Fruit fly (Drosophila melanogaster) whole organism, embryonic: Measurements from ENCODE around the gene CG43993.

ENCODE experiments used
- Atf3 ChIP-seq: fragments of 200-800 bp; sonication (Bioruptor generic); optimal IDR thresholded peaks from 3 replicates; lab custom pipeline; 2016; ENCODE audit warnings: missing biosample characterization, missing genetic modification characterization
- Awh ChIP-seq: fragments of 200-800 bp; sonication (Bioruptor generic); IDR thresholded peaks from 2 replicates; pipeline ENCODE4, ENCODE4 v1.3.6; 2022; ENCODE audit warnings: missing biosample characterization, missing genetic modification characterization
- BtbVII ChIP-seq: fragments of 200-800 bp; sonication (Bioruptor generic); optimal IDR thresholded peaks from 3 replicates; lab custom pipeline; 2017; ENCODE audit warnings: missing biosample characterization, mild to moderate bottlenecking, missing genetic modification characterization
- CG10654 ChIP-seq: fragments of 200-800 bp; sonication (Bioruptor generic); optimal IDR thresholded peaks from 2 replicates; lab custom pipeline; 2016; ENCODE audit warnings: missing biosample characterization, missing genetic modification characterization
- CG10979 ChIP-seq: fragments of 200-800 bp; sonication (Bioruptor generic); optimal IDR thresholded peaks from 2 replicates; lab custom pipeline; 2018; ENCODE audit warnings: missing biosample characterization, mild to moderate bottlenecking, missing genetic modification characterization, moderate library complexity
- CG11398 ChIP-seq: fragments of 200-800 bp; sonication (Bioruptor generic); optimal IDR thresholded peaks from 2 replicates; lab custom pipeline; 2016; ENCODE audit warnings: missing biosample characterization, missing genetic modification characterization
- CG12155 ChIP-seq: fragments of 200-800 bp; sonication (Bioruptor generic); optimal IDR thresholded peaks from 3 replicates; lab custom pipeline; 2016; ENCODE audit warnings: missing biosample characterization, missing genetic modification characterization
- CG12219 ChIP-seq: fragments of 200-800 bp; sonication (Bioruptor generic); optimal IDR thresholded peaks from 3 replicates; lab custom pipeline; 2018; ENCODE audit warnings: missing biosample characterization, mild to moderate bottlenecking, missing genetic modification characterization
- CG12659 ChIP-seq: fragments of 200-800 bp; sonication (Bioruptor generic); optimal IDR thresholded peaks from 3 replicates; lab custom pipeline; 2017; ENCODE audit warnings: mild to moderate bottlenecking, missing biosample characterization, missing genetic modification reagents, missing genetic modification characterization
- CG14050 ChIP-seq: fragments of 200-800 bp; sonication (Bioruptor generic); IDR thresholded peaks from 3 replicates; pipeline ENCODE4 v1.3.6; 2022; ENCODE audit warnings: missing biosample characterization, missing genetic modification characterization
- CG14710 ChIP-seq: fragments of 200-800 bp; sonication (Bioruptor generic); optimal IDR thresholded peaks from 3 replicates; lab custom pipeline; 2019; ENCODE audit warnings: missing biosample characterization, mild to moderate bottlenecking, missing genetic modification characterization, moderate library complexity
- CG17186 ChIP-seq: fragments of 200-800 bp; sonication (Bioruptor generic); optimal IDR thresholded peaks from 3 replicates; lab custom pipeline; 2017; ENCODE audit warnings: missing biosample characterization, missing genetic modification reagents, missing genetic modification characterization
- CG17829 ChIP-seq: fragments of 200-800 bp; optimal IDR thresholded peaks from 2 replicates; lab custom pipeline; 2019; ENCODE audit warnings: missing biosample characterization, mild to moderate bottlenecking, missing genetic modification characterization, moderate library complexity
- CG2116 ChIP-seq: fragments of 200-800 bp; sonication (Bioruptor generic); optimal IDR thresholded peaks from 3 replicates; lab custom pipeline; 2018; ENCODE audit warnings: missing biosample characterization, mild to moderate bottlenecking, missing genetic modification characterization
- CG2120 ChIP-seq: fragments of 200-800 bp; sonication (Bioruptor generic); optimal IDR thresholded peaks from 3 replicates; lab custom pipeline; 2016; ENCODE audit warnings: missing biosample characterization, missing genetic modification characterization
- CG32772 ChIP-seq: fragments of 200-800 bp; sonication (Bioruptor generic); IDR thresholded peaks from 2 replicates; pipeline ENCODE4 v1.3.6; 2022; ENCODE audit warnings: missing biosample characterization, missing genetic modification characterization
- CG3847 ChIP-seq: fragments of 200-800 bp; sonication (Bioruptor generic); IDR thresholded peaks from 2 replicates; pipeline ENCODE4 v1.3.6; 2022; ENCODE audit warnings: missing biosample characterization, missing genetic modification characterization
- CG42726 ChIP-seq: fragments of 200-800 bp; sonication (Bioruptor generic); IDR thresholded peaks from 2 replicates; pipeline ENCODE4 v1.3.6; 2022; ENCODE audit warnings: missing biosample characterization, missing genetic modification characterization; ENCODE audit not compliant: partially characterized antibody
- CG43689 ChIP-seq: fragments of 200-800 bp; sonication (Bioruptor generic); IDR thresholded peaks from 2 replicates; pipeline ENCODE4 v1.3.6; 2022; ENCODE audit warnings: missing biosample characterization, missing genetic modification characterization
- CG4404 ChIP-seq: fragments of 200-800 bp; sonication (Bioruptor generic); IDR thresholded peaks from 2 replicates; pipeline ENCODE4 v1.3.6; 2022; ENCODE audit warnings: missing biosample characterization, missing genetic modification characterization
- CG7839 ChIP-seq: fragments of 200-800 bp; sonication (Bioruptor generic); optimal IDR thresholded peaks from 3 replicates; lab custom pipeline; 2018; ENCODE audit warnings: missing biosample characterization, mild to moderate bottlenecking, missing genetic modification characterization, moderate library complexity
- CG9727 ChIP-seq: fragments of 200-800 bp; sonication (Bioruptor generic); optimal IDR thresholded peaks from 3 replicates; lab custom pipeline; 2017; ENCODE audit warnings: missing biosample characterization, mild to moderate bottlenecking, missing genetic modification characterization
- CG9932 ChIP-seq: fragments of 200-800 bp; sonication (Bioruptor generic); IDR thresholded peaks from 2 replicates; pipeline ENCODE4 v1.3.6; 2022; ENCODE audit warnings: missing biosample characterization, missing genetic modification characterization
- CkIIα-i1 ChIP-seq: fragments of 200-800 bp; sonication (Bioruptor generic); IDR thresholded peaks from 2 replicates; pipeline ENCODE4 v1.3.6; 2022; ENCODE audit warnings: missing biosample characterization, missing genetic modification characterization
- D19A ChIP-seq: fragments of 200-800 bp; optimal IDR thresholded peaks from 3 replicates; lab custom pipeline; 2019; ENCODE audit warnings: missing biosample characterization, mild to moderate bottlenecking, missing genetic modification characterization, moderate library complexity
- HHEX ChIP-seq: fragments of 200-800 bp; sonication (Bioruptor generic); optimal IDR thresholded peaks from 3 replicates; lab custom pipeline; 2017; ENCODE audit warnings: missing biosample characterization, mild to moderate bottlenecking, missing genetic modification characterization, missing genetic modification reagents
- Hand ChIP-seq: fragments of 200-800 bp; sonication (Bioruptor generic); optimal IDR thresholded peaks from 2 replicates; lab custom pipeline; 2017; ENCODE audit warnings: mild to moderate bottlenecking, missing biosample characterization, missing genetic modification reagents, missing genetic modification characterization
- Hmr ChIP-seq: fragments of 200-800 bp; sonication (Bioruptor generic); optimal IDR thresholded peaks from 3 replicates; lab custom pipeline; 2017; ENCODE audit warnings: mild to moderate bottlenecking, missing biosample characterization, missing genetic modification reagents, missing genetic modification characterization
- Med ChIP-seq: fragments of 200-800 bp; sonication (Bioruptor generic); peaks from one replicate; lab custom pipeline; 2016; ENCODE audit warnings: missing biosample characterization, missing genetic modification characterization, mild to moderate bottlenecking, inconsistent platforms, moderate library complexity
- Mrtf ChIP-seq: fragments of 200-800 bp; sonication (Bioruptor generic); IDR thresholded peaks from 3 replicates; pipeline ENCODE4 v1.3.6; 2022; ENCODE audit warnings: missing biosample characterization, missing genetic modification characterization
- NC2α ChIP-seq: fragments of 200-800 bp; sonication (Bioruptor generic); optimal IDR thresholded peaks from 2 replicates; lab custom pipeline; 2016; ENCODE audit warnings: missing biosample characterization, missing genetic modification characterization
- Opbp ChIP-seq: fragments of 200-800 bp; sonication (Bioruptor generic); IDR thresholded peaks from 3 replicates; pipeline ENCODE4 v1.3.6; 2022; ENCODE audit warnings: missing biosample characterization, missing genetic modification characterization; ENCODE audit not compliant: partially characterized antibody
- ab ChIP-seq: fragments of 200-800 bp; sonication (Bioruptor generic); optimal IDR thresholded peaks from 2 replicates; lab custom pipeline; 2016; ENCODE audit warnings: missing biosample characterization, missing genetic modification characterization
- ap ChIP-seq: fragments of 200-800 bp; sonication (Bioruptor generic); IDR thresholded peaks from 2 replicates; pipeline ENCODE4 v1.3.6; 2022; ENCODE audit warnings: missing biosample characterization, missing genetic modification characterization
- da ChIP-seq: fragments of 200-800 bp; sonication (Bioruptor generic); optimal IDR thresholded peaks from 2 replicates; lab custom pipeline; 2016; ENCODE audit warnings: missing biosample characterization, missing genetic modification characterization
- dpn ChIP-seq, 2 experiments: fragments of 200-800 bp; sonication (Bioruptor generic); optimal IDR thresholded peaks; 3 replicates each; lab custom pipeline; 2016; ENCODE audit warnings: missing biosample characterization in 2 of 2, missing genetic modification characterization in 2 of 2
- emc ChIP-seq: fragments of 200-800 bp; sonication (Bioruptor generic); optimal IDR thresholded peaks from 2 replicates; lab custom pipeline; 2016; ENCODE audit warnings: missing biosample characterization, missing genetic modification characterization
- gcm2 ChIP-seq: fragments of 200-800 bp; sonication (Bioruptor generic); optimal IDR thresholded peaks from 2 replicates; lab custom pipeline; 2016; ENCODE audit warnings: missing biosample characterization, missing genetic modification characterization
- grau ChIP-seq: fragments of 200-800 bp; optimal IDR thresholded peaks from 3 replicates; lab custom pipeline; 2019; ENCODE audit warnings: missing biosample characterization, mild to moderate bottlenecking, missing genetic modification characterization, moderate library complexity
- h ChIP-seq: fragments of >200 bp; optimal IDR thresholded peaks from 2 replicates; lab custom pipeline; 2017
- hbn ChIP-seq: fragments of 200-800 bp; sonication (Bioruptor generic); IDR thresholded peaks from 2 replicates; pipeline ENCODE4 v1.3.6; 2022; ENCODE audit warnings: missing biosample characterization, missing genetic modification characterization; ENCODE audit not compliant: partially characterized antibody
- kay ChIP-seq: fragments of 200-800 bp; sonication (Bioruptor generic); optimal IDR thresholded peaks from 2 replicates; lab custom pipeline; 2016; ENCODE audit warnings: missing biosample characterization, missing genetic modification characterization
- knrl ChIP-seq: fragments of 200-800 bp; sonication (Bioruptor generic); IDR thresholded peaks from 3 replicates; pipeline ENCODE4 v1.3.6; 2022; ENCODE audit warnings: missing biosample characterization, missing genetic modification characterization; ENCODE audit not compliant: partially characterized antibody
- lola ChIP-seq, 3 experiments: fragments of >200 bp in 2 of 3; fragments of 200-800 bp in 1 of 3; sonication (Bioruptor generic) in 1 of 3; optimal IDR thresholded peaks; 2 replicates each; lab custom pipeline; 2017 to 2019; ENCODE audit warnings: missing biosample characterization in 3 of 3, missing genetic modification characterization in 3 of 3, mild to moderate bottlenecking in 1 of 3, moderate library complexity in 1 of 3
- luna ChIP-seq: fragments of 200-800 bp; sonication (Bioruptor generic); optimal IDR thresholded peaks from 2 replicates; lab custom pipeline; 2016; ENCODE audit warnings: missing biosample characterization, missing genetic modification characterization
- pfk ChIP-seq: fragments of 200-800 bp; sonication (Bioruptor generic); optimal IDR thresholded peaks from 2 replicates; lab custom pipeline; 2018; ENCODE audit warnings: missing biosample characterization, mild to moderate bottlenecking, missing genetic modification characterization, moderate library complexity
- repo ChIP-seq: fragments of 200-800 bp; sonication (Bioruptor generic); optimal IDR thresholded peaks from 2 replicates; lab custom pipeline; 2016; ENCODE audit warnings: missing biosample characterization, missing genetic modification characterization
- scrt ChIP-seq: fragments of 200-800 bp; sonication (Bioruptor generic); optimal IDR thresholded peaks from 2 replicates; lab custom pipeline; 2018; ENCODE audit warnings: missing biosample characterization, mild to moderate bottlenecking, missing genetic modification characterization, moderate library complexity
- sima ChIP-seq: fragments of 200-800 bp; sonication (Bioruptor generic); optimal IDR thresholded peaks from 2 replicates; lab custom pipeline; 2016; ENCODE audit warnings: missing biosample characterization, missing genetic modification characterization
- sob ChIP-seq: fragments of 200-800 bp; sonication (Bioruptor generic); IDR thresholded peaks from 2 replicates; pipeline ENCODE4 v1.3.6; 2022; ENCODE audit warnings: missing biosample characterization, missing genetic modification characterization
- zf30C ChIP-seq: fragments of 200-800 bp; sonication (Bioruptor generic); optimal IDR thresholded peaks from 3 replicates; lab custom pipeline; 2018; ENCODE audit warnings: missing biosample characterization, mild to moderate bottlenecking, missing genetic modification characterization
- zfh2 ChIP-seq: fragments of 200-800 bp; sonication (Bioruptor generic); optimal IDR thresholded peaks from 2 replicates; lab custom pipeline; 2016; ENCODE audit warnings: missing biosample characterization, missing genetic modification characterization

CG43993 gene

dm6 chr3L:12062788-12063218 is 30.4 kb downstream of the CG43993 start (continued):
- no peak for TF ChIP-seq CG11398 (GFP tag; lab: Kevin White, UChicago)
- TF ChIP-seq CG14710 (tag; lab: Kevin White, UChicago): peak; percentile 55
- peak; percentile 74 for TF ChIP-seq CG10979 (tag; lab: Kevin White, UChicago)
- TF ChIP-seq CG2120: no peak
- peak; percentile 12 for TF ChIP-seq CG17186
- peak; percentile 18 for TF ChIP-seq NC2α
- peak in 1 of 3 experiments; percentile 66 for TF ChIP-seq lola (GFP tag; optimal IDR thresholded peaks at IDR 0.05; lab: Kevin White, UChicago)
- peak; percentile 89 for TF ChIP-seq CG4404
- no peak for TF ChIP-seq Hmr (GFP tag; lab: Kevin White, UChicago)
- no peak for TF ChIP-seq CG2116 (GFP tag; lab: Kevin White, UChicago)
- TF ChIP-seq Hand (GFP tag; lab: Kevin White, UChicago): no peak
- no peak for TF ChIP-seq CG12155 (GFP tag; lab: Kevin White, UChicago)
- peak; percentile 97 for TF ChIP-seq grau (tag; lab: Kevin White, UChicago)
- TF ChIP-seq Med: peak; percentile 67
- no peak for TF ChIP-seq zf30C
- TF ChIP-seq CG17829: peak; percentile 74
- TF ChIP-seq knrl (GFP tag; lab: Robert Waterston, UW): no peak
- no peak for TF ChIP-seq CG42726 (GFP tag; lab: Robert Waterston, UW)
- peak; percentile 35; the same call in 1 of the 2 replicates for TF ChIP-seq sob
- no peak for TF ChIP-seq Opbp (GFP tag; lab: Robert Waterston, UW)
- no peak for TF ChIP-seq da
- peak; percentile 21 for TF ChIP-seq D19A
- TF ChIP-seq scrt (GFP tag; lab: Kevin White, UChicago): no peak
- TF ChIP-seq kay: no peak
- TF ChIP-seq CG3847 (GFP tag; lab: Robert Waterston, UW): no peak; the same call in 1 of the 2 replicates
- peak; percentile 57 for TF ChIP-seq CG7839 (tag; lab: Kevin White, UChicago)
- no peak for TF ChIP-seq sima (GFP tag; lab: Kevin White, UChicago)
- TF ChIP-seq hbn: no peak
- no peak for TF ChIP-seq zfh2 (GFP tag; lab: Kevin White, UChicago)
- TF ChIP-seq pfk: no peak
- no peak for TF ChIP-seq Mrtf (GFP tag; lab: Robert Waterston, UW)
- TF ChIP-seq Awh (GFP tag; lab: Robert Waterston, UW): peak; percentile 68
- no peak for TF ChIP-seq CG12659 (GFP tag; lab: Kevin White, UChicago)
- no peak for TF ChIP-seq HHEX (GFP tag; lab: Kevin White, UChicago)
- TF ChIP-seq CG12219 (GFP tag; lab: Kevin White, UChicago): peak; percentile 55
- TF ChIP-seq CG14050 (GFP tag; lab: Robert Waterston, UW): no peak
- TF ChIP-seq gcm2: no peak
- TF ChIP-seq CkIIα-i1 (GFP tag; lab: Robert Waterston, UW): no peak
- TF ChIP-seq ab (GFP tag; lab: Kevin White, UChicago): no peak
- no peak for TF ChIP-seq CG10654 (GFP tag; lab: Kevin White, UChicago)
- peak in 1 of 2 experiments; percentile 61 for TF ChIP-seq dpn (GFP tag; optimal IDR thresholded peaks at IDR 0.05; lab: Kevin White, UChicago)
- TF ChIP-seq CG32772: peak; percentile 33; the same call in 1 of the 2 replicates
- TF ChIP-seq Atf3 (GFP tag; lab: Kevin White, UChicago): peak; percentile 52
- TF ChIP-seq BtbVII (GFP tag; lab: Kevin White, UChicago): no peak
- TF ChIP-seq emc (GFP tag; lab: Kevin White, UChicago): no peak
- no peak for TF ChIP-seq h (lab: Kevin White, UChicago)
- no peak for TF ChIP-seq ap (GFP tag; lab: Robert Waterston, UW)
- peak; percentile 74 for TF ChIP-seq CG9727 (GFP tag; lab: Kevin White, UChicago)
- TF ChIP-seq repo: no peak
- no peak for TF ChIP-seq CG9932
- no peak for TF ChIP-seq CG43689 (GFP tag; lab: Robert Waterston, UW)
- TF ChIP-seq luna (GFP tag; lab: Kevin White, UChicago): no peak
